Fruit fly (Drosophila melanogaster): Measurements from ENCODE around the gene Pde6.
A peak's percentile ranks its signal among the peaks of the same experiment; 100 is the strongest.

Pde6 gene

dm6 chr3R:14568501-14569137, 10.5 kb upstream of the Pde6 start, which contains the start of gene CG8066:
Gene CG8066, minus strand, starts transcription at chr3R:14568847.
- no peak for TF ChIP-seq noc (tag; optimal IDR thresholded peaks at IDR 0.05)

- no peak for TF ChIP-seq noc (tag; optimal IDR thresholded peaks at IDR 0.05)
These were observed 9.7 kb upstream of the Pde6 start for dm6 chr3R:14567796-14568195.

- no peak for TF ChIP-seq noc (tag; optimal IDR thresholded peaks at IDR 0.05)
These were observed 9.2 kb upstream of the Pde6 start, which contains the start of gene CG31313 for dm6 chr3R:14567329-14567728. Gene CG31313, minus strand, starts transcription at chr3R:14567429.

dm6 chr3R:14565065-14565977, 7.2 kb upstream of the Pde6 start, which contains the start of gene CG14852:
Gene CG14852, plus strand, starts transcription at chr3R:14565927.
- no peak for TF ChIP-seq noc (tag; optimal IDR thresholded peaks at IDR 0.05)

dm6 chr3R:14564705-14565064, 6.6 kb upstream of the Pde6 start, which contains the start of gene CG8087:
Gene CG8087, minus strand, starts transcription at chr3R:14564805.
- no peak for TF ChIP-seq noc (tag; optimal IDR thresholded peaks at IDR 0.05)

- TF ChIP-seq noc (tag; optimal IDR thresholded peaks at IDR 0.05): no peak
These were observed 3.9 kb upstream of the Pde6 start, which contains the start of gene CG14851 for dm6 chr3R:14562040-14562439. Gene CG14851, plus strand, starts transcription at chr3R:14562340.

- TF ChIP-seq noc (tag; optimal IDR thresholded peaks at IDR 0.05): no peak
These were observed 2.5 kb upstream of the Pde6 start, which contains the start of gene Jig for dm6 chr3R:14560635-14561034. Gene Jig, plus strand, starts transcription at chr3R:14560935.

dm6 chr3R:14559954-14560353, 1.9 kb upstream of the Pde6 start, which contains the start of gene CG14854:
Gene CG14854, minus strand, starts transcription at chr3R:14560054.
- no peak for TF ChIP-seq noc (tag; optimal IDR thresholded peaks at IDR 0.05)

- TF ChIP-seq noc (tag; optimal IDR thresholded peaks at IDR 0.05): peak; percentile 86
These were observed 329 bp upstream of the Pde6 start for dm6 chr3R:14558383-14558883.

dm6 chr3R:14555021-14555420, 3.1 kb downstream of the Pde6 start:
- no peak for TF ChIP-seq noc (tag; optimal IDR thresholded peaks at IDR 0.05)

- TF ChIP-seq noc (tag; optimal IDR thresholded peaks at IDR 0.05): no peak
These were observed 9.4 kb downstream of the Pde6 start for dm6 chr3R:14548752-14549151.

- no peak for TF ChIP-seq noc (tag; optimal IDR thresholded peaks at IDR 0.05)
These were observed 16.1 kb downstream of the Pde6 start for dm6 chr3R:14542038-14542437.

dm6 chr3R:14526657-14527056, 31.4 kb downstream of the Pde6 start:
- no peak for TF ChIP-seq noc (tag; optimal IDR thresholded peaks at IDR 0.05)

dm6 chr3R:14520749-14521148, 37.4 kb downstream of the Pde6 start, which contains the start of gene Cyp313a1:
Gene Cyp313a1, plus strand, starts transcription at chr3R:14521049.
- no peak for TF ChIP-seq noc (tag; optimal IDR thresholded peaks at IDR 0.05)

dm6 chr3R:14516742-14517141, 41.4 kb downstream of the Pde6 start, which contains the start of gene CG34273:
Gene CG34273, plus strand, starts transcription at chr3R:14517042.
- no peak for TF ChIP-seq noc (tag; optimal IDR thresholded peaks at IDR 0.05)

- TF ChIP-seq noc (tag; optimal IDR thresholded peaks at IDR 0.05): no peak
These were observed 44.7 kb downstream of the Pde6 start, which contains the start of gene CG8461 for dm6 chr3R:14513420-14513819. Gene CG8461, minus strand, starts transcription at chr3R:14513637.

Measured in whole organism, larva.